Fruit fly (Drosophila melanogaster) whole organism, prepupa: Measurements from ENCODE around the gene Baldspot.

Experiments
- Blimp-1 ChIP-seq: fragments of 200-800 bp; sonication (Bioruptor generic); optimal IDR thresholded peaks from 3 replicates; lab custom pipeline; 2017; ENCODE audit warnings: missing biosample characterization, missing genetic modification characterization, mild to moderate bottlenecking, moderate library complexity, missing genetic modification reagents
- CG10631 ChIP-seq: fragments of 200-800 bp; sonication (Bioruptor generic); optimal IDR thresholded peaks from 2 replicates; lab custom pipeline; 2016; ENCODE audit warnings: missing biosample characterization, missing genetic modification characterization
- CG10669 ChIP-seq: fragments of 200-800 bp; sonication (Bioruptor generic); optimal IDR thresholded peaks from 3 replicates; lab custom pipeline; 2018; ENCODE audit warnings: missing biosample characterization, mild to moderate bottlenecking, missing genetic modification characterization, moderate library complexity
- CG11294 ChIP-seq: fragments of 200-800 bp; sonication (Bioruptor generic); IDR thresholded peaks from 2 replicates; pipeline ENCODE4 v1.3.6; 2022; ENCODE audit warnings: missing biosample characterization, missing genetic modification characterization
- CG11762 ChIP-seq: fragments of 200-800 bp; sonication (Bioruptor generic); optimal IDR thresholded peaks from 3 replicates; lab custom pipeline; 2016; ENCODE audit warnings: missing biosample characterization, missing genetic modification characterization; ENCODE audit not compliant: insufficient read depth
- CG11902 ChIP-seq: fragments of 200-800 bp; sonication (Bioruptor generic); optimal IDR thresholded peaks from 3 replicates; lab custom pipeline; 2016; ENCODE audit warnings: missing biosample characterization, missing genetic modification characterization
- CG15336 ChIP-seq: fragments of 200-800 bp; sonication (Bioruptor generic); IDR thresholded peaks from 2 replicates; pipeline ENCODE4 v1.3.6; 2022; ENCODE audit warnings: missing biosample characterization, missing genetic modification characterization
- CG1621 ChIP-seq: fragments of 200-800 bp; sonication (Bioruptor generic); optimal IDR thresholded peaks from 3 replicates; lab custom pipeline; 2018; ENCODE audit warnings: missing biosample characterization, mild to moderate bottlenecking, missing genetic modification characterization
- CG16779 ChIP-seq: fragments of 200-800 bp; sonication (Bioruptor generic); optimal IDR thresholded peaks from 3 replicates; lab custom pipeline; 2017; ENCODE audit warnings: missing biosample characterization, mild to moderate bottlenecking, missing genetic modification characterization
- CG3032 ChIP-seq: fragments of 200-800 bp; optimal IDR thresholded peaks from 2 replicates; lab custom pipeline; 2019; ENCODE audit warnings: missing biosample characterization, mild to moderate bottlenecking, missing genetic modification characterization, moderate library complexity
- CG32006 ChIP-seq: fragments of 200-800 bp; sonication (Bioruptor generic); optimal IDR thresholded peaks from 3 replicates; lab custom pipeline; 2017; ENCODE audit warnings: missing biosample characterization, mild to moderate bottlenecking, missing genetic modification characterization
- CG34406 ChIP-seq: fragments of 200-800 bp; sonication (Bioruptor generic); optimal IDR thresholded peaks from 3 replicates; lab custom pipeline; 2016; ENCODE audit warnings: missing biosample characterization, missing genetic modification characterization
- CG3919 ChIP-seq: fragments of 200-800 bp; sonication (Bioruptor generic); optimal IDR thresholded peaks from 3 replicates; lab custom pipeline; 2016; ENCODE audit warnings: missing biosample characterization, missing genetic modification characterization
- CG4318 ChIP-seq: fragments of 200-800 bp; sonication (Bioruptor generic); optimal IDR thresholded peaks from 3 replicates; lab custom pipeline; 2017; ENCODE audit warnings: missing biosample characterization, mild to moderate bottlenecking, missing genetic modification characterization
- CG6163 ChIP-seq: fragments of 200-800 bp; sonication (Bioruptor generic); IDR thresholded peaks from 3 replicates; pipeline ENCODE4 v1.3.6; 2022; ENCODE audit warnings: missing biosample characterization, missing genetic modification characterization
- CG6276 ChIP-seq: fragments of 200-800 bp; sonication (Bioruptor generic); optimal IDR thresholded peaks from 2 replicates; lab custom pipeline; 2017; ENCODE audit warnings: missing biosample characterization, mild to moderate bottlenecking, missing genetic modification characterization
- CG6792 ChIP-seq: fragments of 200-800 bp; sonication (Bioruptor generic); optimal IDR thresholded peaks from 3 replicates; lab custom pipeline; 2016; ENCODE audit warnings: missing biosample characterization, missing genetic modification characterization
- CG6808 ChIP-seq: fragments of 200-800 bp; sonication (Bioruptor generic); optimal IDR thresholded peaks from 3 replicates; lab custom pipeline; 2017; ENCODE audit warnings: missing biosample characterization, missing genetic modification characterization, mild to moderate bottlenecking, moderate library complexity, missing genetic modification reagents
- CG6854 ChIP-seq: fragments of 200-800 bp; sonication (Bioruptor generic); optimal IDR thresholded peaks from 2 replicates; lab custom pipeline; 2017; ENCODE audit warnings: missing biosample characterization, mild to moderate bottlenecking, missing genetic modification characterization
- CG7368 ChIP-seq: fragments of 200-800 bp; sonication (Bioruptor generic); optimal IDR thresholded peaks from 3 replicates; lab custom pipeline; 2016; ENCODE audit warnings: missing biosample characterization, missing genetic modification characterization
- CG8119 ChIP-seq: fragments of 200-800 bp; sonication (Bioruptor generic); IDR thresholded peaks from 3 replicates; pipeline ENCODE4 v1.3.6; 2022; ENCODE audit warnings: missing biosample characterization, missing genetic modification characterization
- CG8319 ChIP-seq: fragments of 200-800 bp; sonication (Bioruptor generic); optimal IDR thresholded peaks from 3 replicates; lab custom pipeline; 2016; ENCODE audit warnings: missing biosample characterization, missing genetic modification characterization
- CG8632 ChIP-seq: fragments of 200-800 bp; sonication (Bioruptor generic); optimal IDR thresholded peaks from 3 replicates; lab custom pipeline; 2016; ENCODE audit warnings: missing biosample characterization, missing genetic modification characterization
- CG9139 ChIP-seq: fragments of 200-800 bp; sonication (Bioruptor generic); optimal IDR thresholded peaks from 3 replicates; lab custom pipeline; 2017; ENCODE audit warnings: missing biosample characterization, mild to moderate bottlenecking, missing genetic modification characterization
- Eip78C ChIP-seq: fragments of 200-800 bp; sonication (Bioruptor generic); peaks from one replicate; lab custom pipeline; 2016; ENCODE audit warnings: missing biosample characterization, missing genetic modification characterization
- Gug ChIP-seq: fragments of 200-800 bp; sonication (Bioruptor generic); IDR thresholded peaks from 2 replicates; pipeline ENCODE4 v1.3.6; 2022; ENCODE audit warnings: missing biosample characterization, missing genetic modification characterization
- Hr38 ChIP-seq: sonication (Bioruptor generic); optimal IDR thresholded peaks from 2 replicates; lab custom pipeline; 2016; ENCODE audit warnings: missing biosample characterization, missing genetic modification characterization
- Hr39 ChIP-seq: fragments of 200-800 bp; sonication (Bioruptor generic); optimal IDR thresholded peaks from 2 replicates; lab custom pipeline; 2016; ENCODE audit warnings: missing biosample characterization, missing genetic modification characterization
- Hr4 ChIP-seq: fragments of 200-800 bp; sonication (Bioruptor generic); optimal IDR thresholded peaks from 3 replicates; lab custom pipeline; 2016; ENCODE audit warnings: missing biosample characterization, missing genetic modification characterization
- Lpt ChIP-seq: fragments of 200-800 bp; sonication (Bioruptor generic); optimal IDR thresholded peaks from 3 replicates; lab custom pipeline; 2016; ENCODE audit warnings: missing biosample characterization, missing genetic modification characterization
- Met ChIP-seq: fragments of 200-800 bp; sonication (Bioruptor generic); optimal IDR thresholded peaks from 3 replicates; lab custom pipeline; 2016; ENCODE audit warnings: missing biosample characterization, missing genetic modification characterization
- OdsH ChIP-seq: fragments of 200-800 bp; sonication (Bioruptor generic); optimal IDR thresholded peaks from 3 replicates; lab custom pipeline; 2016; ENCODE audit warnings: missing biosample characterization, missing genetic modification characterization
- Smox ChIP-seq: fragments of 200-800 bp; sonication (Bioruptor generic); optimal IDR thresholded peaks from 3 replicates; lab custom pipeline; 2016; ENCODE audit warnings: missing biosample characterization, missing genetic modification characterization
- Sox102F ChIP-seq: fragments of 200-800 bp; sonication (Bioruptor generic); optimal IDR thresholded peaks from 2 replicates; lab custom pipeline; 2016; ENCODE audit warnings: missing biosample characterization, mild to moderate bottlenecking, missing genetic modification characterization
- Sox14 ChIP-seq: fragments of 200-800 bp; sonication (Bioruptor generic); optimal IDR thresholded peaks from 3 replicates; lab custom pipeline; 2016; ENCODE audit warnings: missing biosample characterization, missing genetic modification characterization
- Sox15 ChIP-seq: fragments of 200-800 bp; sonication (Bioruptor generic); optimal IDR thresholded peaks from 3 replicates; lab custom pipeline; 2016; ENCODE audit warnings: missing biosample characterization, missing genetic modification characterization
- achi ChIP-seq: fragments of 200-800 bp; sonication (Bioruptor generic); optimal IDR thresholded peaks from 3 replicates; lab custom pipeline; 2016; ENCODE audit warnings: missing biosample characterization, missing genetic modification characterization
- acj6 ChIP-seq: fragments of 200-800 bp; sonication (Bioruptor generic); optimal IDR thresholded peaks from 3 replicates; lab custom pipeline; 2016; ENCODE audit warnings: missing biosample characterization, missing genetic modification characterization
- cyc ChIP-seq: fragments of 200-800 bp; sonication (Bioruptor generic); optimal IDR thresholded peaks from 3 replicates; lab custom pipeline; 2016; ENCODE audit warnings: missing biosample characterization, missing genetic modification characterization
- dac ChIP-seq: fragments of 200-800 bp; sonication (Bioruptor generic); optimal IDR thresholded peaks from 2 replicates; lab custom pipeline; 2017; ENCODE audit warnings: missing biosample characterization, mild to moderate bottlenecking, missing genetic modification characterization
- dsx ChIP-seq: fragments of 200-800 bp; optimal IDR thresholded peaks from 3 replicates; lab custom pipeline; 2019; ENCODE audit warnings: missing biosample characterization, mild to moderate bottlenecking, missing genetic modification characterization, moderate library complexity; ENCODE audit not compliant: poor library complexity, severe bottlenecking
- eg ChIP-seq: fragments of 200-800 bp; sonication (Bioruptor generic); IDR thresholded peaks from 3 replicates; pipeline ENCODE4 v1.3.6; 2022; ENCODE audit warnings: missing biosample characterization, missing genetic modification characterization
- esn ChIP-seq: fragments of 200-800 bp; sonication (Bioruptor generic); optimal IDR thresholded peaks from 2 replicates; lab custom pipeline; 2016; ENCODE audit warnings: missing biosample characterization, mild to moderate bottlenecking, missing genetic modification characterization, moderate library complexity
- fd59A ChIP-seq: fragments of 200-800 bp; sonication (Bioruptor generic); optimal IDR thresholded peaks from 2 replicates; lab custom pipeline; 2017; ENCODE audit warnings: missing biosample characterization, mild to moderate bottlenecking, missing genetic modification characterization, missing genetic modification reagents
- fd85E ChIP-seq: fragments of 200-800 bp; sonication (Bioruptor generic); optimal IDR thresholded peaks from 3 replicates; lab custom pipeline; 2016; ENCODE audit warnings: missing biosample characterization, missing genetic modification characterization
- fkh ChIP-seq: fragments of 200-800 bp; sonication (Bioruptor generic); optimal IDR thresholded peaks from 3 replicates; lab custom pipeline; 2017; ENCODE audit warnings: missing biosample characterization, mild to moderate bottlenecking, missing genetic modification characterization, moderate library complexity
- lz ChIP-seq: fragments of 200-800 bp; sonication (Bioruptor generic); optimal IDR thresholded peaks from 3 replicates; lab custom pipeline; 2016; ENCODE audit warnings: missing biosample characterization, missing genetic modification characterization
- net ChIP-seq: fragments of 200-800 bp; sonication (Bioruptor generic); optimal IDR thresholded peaks from 3 replicates; lab custom pipeline; 2016; ENCODE audit warnings: missing biosample characterization, missing genetic modification characterization
- salr ChIP-seq, 2 experiments: fragments of 200-800 bp; sonication (Bioruptor generic); optimal IDR thresholded peaks; 3 replicates each; lab custom pipeline; 2016 to 2018; ENCODE audit warnings: missing biosample characterization in 2 of 2, missing genetic modification characterization in 2 of 2, mild to moderate bottlenecking in 1 of 2
- spab ChIP-seq: fragments of 200-800 bp; sonication (Bioruptor generic); optimal IDR thresholded peaks from 2 replicates; lab custom pipeline; 2017; ENCODE audit warnings: missing biosample characterization, mild to moderate bottlenecking, missing genetic modification characterization, missing genetic modification reagents
- svp ChIP-seq: fragments of 200-800 bp; sonication (Bioruptor generic); peaks from one replicate; lab custom pipeline; 2016; ENCODE audit warnings: missing biosample characterization, missing genetic modification characterization
- vri ChIP-seq: fragments of 200-800 bp; sonication (Bioruptor generic); optimal IDR thresholded peaks from 3 replicates; lab custom pipeline; 2016; ENCODE audit warnings: missing biosample characterization, mild to moderate bottlenecking, missing genetic modification characterization

Gene Baldspot

DNA sequence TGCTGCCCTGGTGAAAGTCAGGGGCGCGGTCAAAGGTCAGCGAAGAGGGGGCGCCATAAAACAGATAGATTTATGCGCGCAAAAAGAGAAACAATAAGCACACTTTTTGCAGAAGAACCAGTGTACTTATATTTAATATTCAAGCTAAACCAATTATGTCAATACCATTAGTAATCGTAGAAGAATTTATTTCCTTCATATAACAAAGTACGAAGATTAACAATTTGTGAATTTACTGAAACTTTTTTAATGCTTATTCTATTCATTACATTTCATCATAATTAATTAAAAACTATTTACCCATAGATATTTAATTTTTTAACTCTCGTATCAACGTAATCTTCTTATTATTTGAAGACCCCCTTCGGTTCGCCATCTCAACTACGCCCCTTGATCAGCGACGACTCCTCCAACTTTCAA lies 19.3 kb downstream of the Baldspot start:
- TF ChIP-seq OdsH (GFP tag; lab: Kevin White, UChicago) (peak; percentile 74), fkh (GFP tag; lab: Kevin White, UChicago) (no peak), net (peak; percentile 79), fd59A (GFP tag; lab: Kevin White, UChicago) (peak; percentile 73), Blimp-1 (no peak), Hr38 (GFP tag; lab: Kevin White, UChicago) (no peak), fd85E (GFP tag; lab: Kevin White, UChicago) (no peak), CG34406 (GFP tag; lab: Kevin White, UChicago) (peak; percentile 77), CG8632 (GFP tag; lab: Kevin White, UChicago) (peak; percentile 72), CG8319 (GFP tag; lab: Kevin White, UChicago) (peak; percentile 79), CG11762 (GFP tag; lab: Kevin White, UChicago) (peak; percentile 70), CG32006 (GFP tag; lab: Kevin White, UChicago) (peak; percentile 92), lz (GFP tag; lab: Kevin White, UChicago) (peak; percentile 64), CG6276 (GFP tag; lab: Kevin White, UChicago) (peak; percentile 71), spab (peak; percentile 85), Sox14 (peak; percentile 60), salr (GFP tag; optimal IDR thresholded peaks at IDR 0.05; lab: Kevin White, UChicago) (peak; percentile 26 to 91), CG4318 (GFP tag; lab: Kevin White, UChicago) (peak; percentile 79), CG16779 (tag; lab: Kevin White, UChicago) (peak; percentile 74), CG11294 (GFP tag; lab: Robert Waterston, UW) (no peak; the same call in 1 of the 2 replicates), Lpt (GFP tag; lab: Kevin White, UChicago) (peak; percentile 69), dac (peak; percentile 57), Sox102F (peak; percentile 50), vri (GFP tag; lab: Kevin White, UChicago) (no peak), CG6792 (GFP tag; lab: Kevin White, UChicago) (peak; percentile 79), CG1621 (peak; percentile 47), CG11902 (peak; percentile 55), CG3919 (peak; percentile 87), esn (GFP tag; lab: Kevin White, UChicago) (peak; percentile 72), CG6163 (GFP tag; lab: Robert Waterston, UW) (no peak), eg (GFP tag; lab: Robert Waterston, UW) (peak; percentile 59; the same call in 1 of the 3 replicates), Smox (GFP tag; lab: Kevin White, UChicago) (peak; percentile 55), CG15336 (GFP tag; lab: Robert Waterston, UW) (peak; percentile 65), Met (peak; percentile 48), acj6 (GFP tag; lab: Kevin White, UChicago) (peak; percentile 80), svp (GFP tag; lab: Kevin White, UChicago) (peak; percentile 59), CG3032 (peak; percentile 81), dsx (GFP tag; lab: Kevin White, UChicago) (peak; percentile 59), CG9139 (GFP tag; lab: Kevin White, UChicago) (peak; percentile 35), Hr4 (peak; percentile 85), CG10669 (GFP tag; lab: Kevin White, UChicago) (peak; percentile 78), CG6854 (GFP tag; lab: Kevin White, UChicago) (no peak), Eip78C (peak; percentile 93), Gug (GFP tag; lab: Robert Waterston, UW) (peak; percentile 47; the same call in 1 of the 2 replicates), CG8119 (GFP tag; lab: Robert Waterston, UW) (peak; percentile 63; the same call in 2 of the 3 replicates), Sox15 (GFP tag; lab: Kevin White, UChicago) (peak; percentile 68), CG7368 (peak; percentile 68), CG10631 (GFP tag; lab: Kevin White, UChicago) (peak; percentile 85), Hr39 (GFP tag; lab: Kevin White, UChicago) (peak; percentile 57), CG6808 (GFP tag; lab: Kevin White, UChicago) (peak; percentile 85), achi (GFP tag; lab: Kevin White, UChicago) (peak; percentile 82), cyc (GFP tag; lab: Kevin White, UChicago) (peak; percentile 70)
